Worm (Caenorhabditis elegans) whole organism, early embryonic: ENCODE results near the gene F44E5.2.

ENCODE experiments used
- ama-1 ChIP-seq: fragments of 150-350 bp; optimal IDR thresholded peaks from 2 replicates; lab custom pipeline; 2014
- ceh-36 ChIP-seq: sonication (generic microtip); optimal IDR thresholded peaks from 2 replicates; lab custom pipeline; 2016; ENCODE audit warnings: missing genetic modification characterization, inconsistent platforms, missing compliant biosample characterization
- ets-7 ChIP-seq: sonication (generic microtip); optimal IDR thresholded peaks from 2 replicates; lab custom pipeline; 2016; ENCODE audit warnings: missing genotype, missing genetic modification characterization, missing compliant biosample characterization
- hmg-4 ChIP-seq: fragments of 200-800 bp; sonication (Bioruptor generic); optimal IDR thresholded peaks from 2 replicates; lab custom pipeline; 2018; ENCODE audit warnings: mild to moderate bottlenecking, missing genetic modification characterization, missing compliant biosample characterization

ce11 chrII:11761806-11762512 is 4.6 kb upstream of the F44E5.2 start:
- no peak for TF ChIP-seq ets-7 (tag; lab: Kevin White, UChicago)
- TF ChIP-seq ceh-36 (tag; lab: Kevin White, UChicago) = no peak
- TF ChIP-seq ama-1 (lab: Kevin White, UChicago) = no peak
- no peak for TF ChIP-seq hmg-4 (GFP tag; lab: Kevin White, UChicago)
